Fruit fly (Drosophila melanogaster) whole organism, embryonic: Measurements from ENCODE around the gene CG4593.
A peak's percentile ranks its signal among the peaks of the same experiment; 100 is the strongest.

Source experiments
- Ada2b ChIP-seq: fragments of 200-800 bp; sonication (Bioruptor generic); IDR thresholded peaks from 2 replicates; pipeline ENCODE4 v1.3.6; 2022; ENCODE audit warnings: missing biosample characterization, missing genetic modification characterization
- Asciz ChIP-seq: fragments of 200-800 bp; sonication (Bioruptor generic); optimal IDR thresholded peaks from 2 replicates; lab custom pipeline; 2017; ENCODE audit warnings: missing biosample characterization, mild to moderate bottlenecking, missing genetic modification characterization, missing genetic modification reagents
- Bteb2 ChIP-seq: fragments of 200-800 bp; sonication (Bioruptor generic); optimal IDR thresholded peaks from 2 replicates; lab custom pipeline; 2016; ENCODE audit warnings: missing biosample characterization, missing genetic modification characterization
- CG10267 ChIP-seq: fragments of 200-800 bp; sonication (Bioruptor generic); optimal IDR thresholded peaks from 2 replicates; lab custom pipeline; 2018; ENCODE audit warnings: missing biosample characterization, mild to moderate bottlenecking, missing genetic modification characterization, moderate library complexity
- CG10543 ChIP-seq: fragments of 200-800 bp; sonication (Bioruptor generic); optimal IDR thresholded peaks from 3 replicates; lab custom pipeline; 2017; ENCODE audit warnings: missing biosample characterization, mild to moderate bottlenecking, missing genetic modification characterization, moderate library complexity
- CG11696 ChIP-seq: fragments of 200-800 bp; sonication (Bioruptor generic); IDR thresholded peaks from 2 replicates; pipeline ENCODE4 v1.3.6; 2022; ENCODE audit warnings: missing biosample characterization, missing genetic modification characterization
- CG12104 ChIP-seq: fragments of 200-800 bp; sonication (Bioruptor generic); optimal IDR thresholded peaks from 3 replicates; lab custom pipeline; 2016; ENCODE audit warnings: missing biosample characterization, missing genetic modification characterization
- CG12744 ChIP-seq: fragments of 200-800 bp; sonication (Bioruptor generic); optimal IDR thresholded peaks from 2 replicates; lab custom pipeline; 2016; ENCODE audit warnings: missing biosample characterization, missing genetic modification characterization
- CG1647 ChIP-seq: fragments of 200-800 bp; sonication (Bioruptor generic); optimal IDR thresholded peaks from 3 replicates; lab custom pipeline; 2016; ENCODE audit warnings: missing biosample characterization, missing genetic modification characterization
- CG16815 ChIP-seq: fragments of 200-800 bp; sonication (Bioruptor generic); optimal IDR thresholded peaks from 3 replicates; lab custom pipeline; 2017; ENCODE audit warnings: missing biosample characterization, mild to moderate bottlenecking, missing genetic modification characterization
- CG18599 ChIP-seq: fragments of 200-800 bp; sonication (Bioruptor generic); optimal IDR thresholded peaks from 3 replicates; lab custom pipeline; 2017; ENCODE audit warnings: missing biosample characterization, missing genetic modification characterization, mild to moderate bottlenecking, moderate library complexity, missing genetic modification reagents
- CG2202 ChIP-seq: fragments of 200-800 bp; sonication (Bioruptor generic); optimal IDR thresholded peaks from 2 replicates; lab custom pipeline; 2018; ENCODE audit warnings: missing biosample characterization, mild to moderate bottlenecking, missing genetic modification characterization
- CG3065 ChIP-seq: fragments of 200-800 bp; sonication (Bioruptor generic); optimal IDR thresholded peaks from 2 replicates; lab custom pipeline; 2016; ENCODE audit warnings: missing biosample characterization, missing genetic modification characterization
- CG34422 ChIP-seq: fragments of 200-800 bp; sonication (Bioruptor generic); IDR thresholded peaks from 3 replicates; pipeline ENCODE4 v1.3.6; 2022; ENCODE audit warnings: missing biosample characterization, missing genetic modification characterization
- CG5245 ChIP-seq: fragments of 200-800 bp; sonication (Bioruptor generic); optimal IDR thresholded peaks from 3 replicates; lab custom pipeline; 2016; ENCODE audit warnings: missing biosample characterization, missing genetic modification characterization
- CG7556 ChIP-seq: fragments of 200-800 bp; sonication (Bioruptor generic); optimal IDR thresholded peaks from 2 replicates; lab custom pipeline; 2017; ENCODE audit warnings: missing biosample characterization, mild to moderate bottlenecking, missing genetic modification characterization
- CG7987 ChIP-seq: fragments of 200-800 bp; sonication (Bioruptor generic); optimal IDR thresholded peaks from 2 replicates; lab custom pipeline; 2018; ENCODE audit warnings: missing biosample characterization, mild to moderate bottlenecking, missing genetic modification characterization, moderate library complexity
- CG8944 ChIP-seq: fragments of 200-800 bp; sonication (Bioruptor generic); optimal IDR thresholded peaks from 3 replicates; lab custom pipeline; 2016; ENCODE audit warnings: missing biosample characterization, missing genetic modification characterization
- CHES-1-like ChIP-seq: fragments of 200-800 bp; sonication (Bioruptor generic); optimal IDR thresholded peaks from 2 replicates; lab custom pipeline; 2016; ENCODE audit warnings: missing biosample characterization, missing genetic modification characterization
- D19A ChIP-seq: fragments of 200-800 bp; optimal IDR thresholded peaks from 3 replicates; lab custom pipeline; 2019; ENCODE audit warnings: missing biosample characterization, mild to moderate bottlenecking, missing genetic modification characterization, moderate library complexity
- Gsc ChIP-seq: fragments of 200-800 bp; sonication (Bioruptor generic); IDR thresholded peaks from 2 replicates; pipeline ENCODE4 v1.3.6; 2022; ENCODE audit warnings: missing biosample characterization, missing genetic modification characterization
- Hey ChIP-seq: fragments of 200-800 bp; sonication (Bioruptor generic); optimal IDR thresholded peaks from 3 replicates; lab custom pipeline; 2018; ENCODE audit warnings: missing biosample characterization, mild to moderate bottlenecking, missing genetic modification characterization
- Hsf ChIP-seq: fragments of 200-800 bp; sonication (Bioruptor generic); optimal IDR thresholded peaks from 3 replicates; lab custom pipeline; 2016; ENCODE audit warnings: missing biosample characterization, missing genetic modification characterization
- Lim3 ChIP-seq: fragments of 200-800 bp; sonication (Bioruptor generic); IDR thresholded peaks from 2 replicates; pipeline ENCODE4 v1.3.6; 2022; ENCODE audit warnings: missing biosample characterization, missing genetic modification characterization
- MBD-R2 ChIP-seq: fragments of 200-800 bp; sonication (Bioruptor generic); IDR thresholded peaks from 2 replicates; pipeline ENCODE4 v1.3.6; 2022; ENCODE audit warnings: missing biosample characterization, missing genetic modification characterization
- MTF-1 ChIP-seq: fragments of 200-800 bp; sonication (Bioruptor generic); optimal IDR thresholded peaks from 2 replicates; lab custom pipeline; 2018; ENCODE audit warnings: missing biosample characterization, mild to moderate bottlenecking, missing genetic modification characterization, borderline replicate concordance
- Mad ChIP-seq: fragments of 200-800 bp; sonication (Bioruptor generic); optimal IDR thresholded peaks from 2 replicates; lab custom pipeline; 2016; ENCODE audit warnings: missing biosample characterization, missing genetic modification characterization
- Nf-YA ChIP-seq: fragments of 200-800 bp; sonication (Bioruptor generic); IDR thresholded peaks from 2 replicates; pipeline ENCODE4 v1.3.6; 2022; ENCODE audit warnings: missing biosample characterization, missing genetic modification characterization
- PHDP ChIP-seq: fragments of 200-800 bp; sonication (Bioruptor generic); optimal IDR thresholded peaks from 3 replicates; lab custom pipeline; 2018; ENCODE audit warnings: missing biosample characterization, mild to moderate bottlenecking, missing genetic modification characterization, moderate library complexity
- Ravus ChIP-seq: fragments of 200-800 bp; sonication (Bioruptor generic); IDR thresholded peaks from 2 replicates; pipeline ENCODE4 v1.3.6; 2022; ENCODE audit warnings: missing biosample characterization, missing genetic modification characterization
- Sin3A ChIP-seq: fragments of >200 bp; optimal IDR thresholded peaks from 2 replicates; lab custom pipeline; 2018
- al ChIP-seq: fragments of 200-800 bp; sonication (Bioruptor generic); IDR thresholded peaks from 2 replicates; pipeline ENCODE4 v1.3.6; 2022; ENCODE audit warnings: missing biosample characterization, missing genetic modification characterization
- aop ChIP-seq: fragments of 200-800 bp; sonication (Bioruptor generic); IDR thresholded peaks from 2 replicates; pipeline ENCODE4 v1.3.6; 2022; ENCODE audit warnings: missing biosample characterization, missing genetic modification characterization
- az2 ChIP-seq: fragments of 200-800 bp; sonication (Bioruptor generic); optimal IDR thresholded peaks from 3 replicates; lab custom pipeline; 2016; ENCODE audit warnings: missing biosample characterization, missing genetic modification characterization
- bigmax ChIP-seq: fragments of 200-800 bp; sonication (Bioruptor generic); optimal IDR thresholded peaks from 2 replicates; lab custom pipeline; 2018; ENCODE audit warnings: missing biosample characterization, mild to moderate bottlenecking, missing genetic modification characterization
- crp ChIP-seq, 2 experiments: fragments of 200-800 bp; sonication (Bioruptor generic); optimal IDR thresholded peaks; 2 replicates in 1 of 2; 3 replicates in 1 of 2; lab custom pipeline; 2017; ENCODE audit warnings: missing biosample characterization in 2 of 2, missing genetic modification characterization in 2 of 2, mild to moderate bottlenecking in 1 of 2, moderate library complexity in 1 of 2
- dimm ChIP-seq: fragments of 200-800 bp; sonication (Bioruptor generic); IDR thresholded peaks from 2 replicates; pipeline ENCODE4 v1.3.6; 2022; ENCODE audit warnings: missing biosample characterization, missing genetic modification characterization
- disco-r ChIP-seq: fragments of 200-800 bp; sonication (Bioruptor generic); optimal IDR thresholded peaks from 2 replicates; lab custom pipeline; 2016; ENCODE audit warnings: missing biosample characterization, missing genetic modification characterization
- fd102C ChIP-seq: fragments of 200-800 bp; sonication (Bioruptor generic); optimal IDR thresholded peaks from 2 replicates; lab custom pipeline; 2018; ENCODE audit warnings: missing biosample characterization, mild to moderate bottlenecking, missing genetic modification characterization, moderate library complexity
- fd96Cb ChIP-seq: fragments of 200-800 bp; sonication (Bioruptor generic); optimal IDR thresholded peaks from 2 replicates; lab custom pipeline; 2018; ENCODE audit warnings: missing biosample characterization, mild to moderate bottlenecking, missing genetic modification characterization, moderate library complexity
- gro ChIP-seq: fragments of 200-800 bp; sonication (Bioruptor generic); optimal IDR thresholded peaks from 2 replicates; lab custom pipeline; 2016; ENCODE audit warnings: missing biosample characterization, missing genetic modification characterization
- her ChIP-seq: fragments of 200-800 bp; sonication (Bioruptor generic); optimal IDR thresholded peaks from 2 replicates; lab custom pipeline; 2016; ENCODE audit warnings: missing biosample characterization, missing genetic modification characterization
- hth ChIP-seq: fragments of >200 bp; optimal IDR thresholded peaks from 2 replicates; lab custom pipeline; 2017; ENCODE audit warnings: inconsistent platforms
- nau ChIP-seq: fragments of 200-800 bp; sonication (Bioruptor generic); optimal IDR thresholded peaks from 3 replicates; lab custom pipeline; 2017; ENCODE audit warnings: missing biosample characterization, mild to moderate bottlenecking, missing genetic modification characterization, missing genetic modification reagents
- sens ChIP-seq: fragments of 200-800 bp; sonication (Bioruptor generic); peaks from one replicate; lab custom pipeline; 2016; ENCODE audit warnings: missing biosample characterization, missing genetic modification characterization
- sens-2 ChIP-seq: fragments of 200-800 bp; sonication (Bioruptor generic); IDR thresholded peaks from 2 replicates; pipeline ENCODE4 v1.3.6; 2022; ENCODE audit warnings: missing biosample characterization, missing genetic modification characterization
- sr ChIP-seq: fragments of 200-800 bp; sonication (Bioruptor generic); IDR thresholded peaks from 3 replicates; pipeline ENCODE4 v1.3.6; 2022; ENCODE audit warnings: missing biosample characterization, missing genetic modification characterization
- stwl ChIP-seq: fragments of 200-800 bp; sonication (Bioruptor generic); optimal IDR thresholded peaks from 3 replicates; lab custom pipeline; 2018; ENCODE audit warnings: missing biosample characterization, mild to moderate bottlenecking, missing genetic modification characterization, moderate library complexity
- tap ChIP-seq: fragments of 200-800 bp; optimal IDR thresholded peaks from 3 replicates; lab custom pipeline; 2019; ENCODE audit warnings: missing biosample characterization, mild to moderate bottlenecking, missing genetic modification characterization, moderate library complexity
- tgo ChIP-seq: fragments of 200-800 bp; sonication (Bioruptor generic); IDR thresholded peaks from 3 replicates; pipeline ENCODE4 v1.3.6; 2022; ENCODE audit warnings: missing biosample characterization, missing genetic modification characterization
- z ChIP-seq: fragments of 200-800 bp; sonication (Bioruptor generic); IDR thresholded peaks from 3 replicates; pipeline ENCODE4 v1.3.6; 2022; ENCODE audit warnings: missing biosample characterization, missing genetic modification characterization

CG4593 gene

dm6 chrX:7011063-7011743 is 2.5 kb upstream of the CG4593 start, which contains the start of the genes cm, sloth1 and sloth2 (continued):
- TF ChIP-seq Hsf (GFP tag; lab: Kevin White, UChicago) (peak; percentile 92), bigmax (no peak), Ravus (GFP tag; lab: Robert Waterston, UW) (no peak), Mad (GFP tag; lab: Kevin White, UChicago) (peak; percentile 89), CG16815 (GFP tag; lab: Kevin White, UChicago) (peak; percentile 74), nau (GFP tag; lab: Kevin White, UChicago) (peak; percentile 63), CG5245 (GFP tag; lab: Kevin White, UChicago) (peak; percentile 60), Ada2b (peak; percentile 86), CG18599 (GFP tag; lab: Kevin White, UChicago) (peak; percentile 82), z (no peak), Hey (tag; lab: Kevin White, UChicago) (peak; percentile 44), CHES-1-like (GFP tag; lab: Kevin White, UChicago) (peak; percentile 86), CG3065 (GFP tag; lab: Kevin White, UChicago) (peak; percentile 66), CG8944 (GFP tag; lab: Kevin White, UChicago) (peak; percentile 92), gro (peak; percentile 91), PHDP (peak; percentile 85), CG10543 (GFP tag; lab: Kevin White, UChicago) (peak; percentile 88), her (GFP tag; lab: Kevin White, UChicago) (peak; percentile 63), tap (tag; lab: Kevin White, UChicago) (peak; percentile 73), hth (no peak), CG12104 (GFP tag; lab: Kevin White, UChicago) (peak; percentile 24), crp (GFP tag; optimal IDR thresholded peaks at IDR 0.05; lab: Kevin White, UChicago) (peak; percentile 62 to 93), disco-r (GFP tag; lab: Kevin White, UChicago) (peak; percentile 58), stwl (tag; lab: Kevin White, UChicago) (peak; percentile 49), CG10267 (tag; lab: Kevin White, UChicago) (peak; percentile 77), fd96Cb (tag; lab: Kevin White, UChicago) (peak; percentile 75), Gsc (0 out of 2 replicates have a peak, but pooled peaks have one; percentile 9), CG34422 (peak; percentile 91), CG1647 (GFP tag; lab: Kevin White, UChicago) (peak; percentile 59), aop (GFP tag; lab: Robert Waterston, UW) (peak; percentile 71; the same call in 1 of the 2 replicates), az2 (GFP tag; lab: Kevin White, UChicago) (peak; percentile 91), al (GFP tag; lab: Robert Waterston, UW) (peak; percentile 90), sr (no peak), Asciz (peak; percentile 51), MBD-R2 (GFP tag; lab: Robert Waterston, UW) (peak; percentile 93), CG12744 (GFP tag; lab: Kevin White, UChicago) (peak; percentile 79), MTF-1 (GFP tag; lab: Kevin White, UChicago) (peak; percentile 46), CG2202 (tag; lab: Kevin White, UChicago) (peak; percentile 80), CG7987 (GFP tag; lab: Kevin White, UChicago) (peak; percentile 59), tgo (GFP tag; lab: Robert Waterston, UW) (peak; percentile 85), CG11696 (GFP tag; lab: Robert Waterston, UW) (peak; percentile 58; the same call in 1 of the 2 replicates), Lim3 (no peak; the same call in 1 of the 2 replicates), CG7556 (GFP tag; lab: Kevin White, UChicago) (peak; percentile 80), dimm (peak; percentile 49; the same call in 1 of the 2 replicates), Sin3A (lab: Kevin White, UChicago) (peak; percentile 62), Bteb2 (GFP tag; lab: Kevin White, UChicago) (peak; percentile 87), Nf-YA (peak; percentile 72), sens-2 (GFP tag; lab: Robert Waterston, UW) (peak; percentile 67), sens (GFP tag; lab: Kevin White, UChicago) (peak; percentile 98), fd102C (GFP tag; lab: Kevin White, UChicago) (peak; percentile 57), D19A (tag; lab: Kevin White, UChicago) (peak; percentile 58)
